Worm (Caenorhabditis elegans) whole organism, late embryonic: ENCODE results near the gene srx-80.

Experiments
- T23F11.4 ChIP-seq: fragments of 200-800 bp; sonication (Bioruptor generic); optimal IDR thresholded peaks from 2 replicates; lab custom pipeline; 2018; ENCODE audit warnings: mild to moderate bottlenecking, missing genetic modification characterization, missing compliant biosample characterization
- ahr-1 ChIP-seq: sonication (generic microtip); optimal IDR thresholded peaks from 2 replicates; lab custom pipeline; 2016; ENCODE audit warnings: missing genetic modification characterization, missing compliant biosample characterization
- ama-1 ChIP-seq: fragments of 150-350 bp; optimal IDR thresholded peaks from 2 replicates; lab custom pipeline; 2014
- ceh-18 ChIP-seq: sonication (generic microtip); optimal IDR thresholded peaks from 2 replicates; lab custom pipeline; 2016; ENCODE audit warnings: missing genetic modification characterization, missing compliant biosample characterization
- ceh-22 ChIP-seq: sonication (generic microtip); optimal IDR thresholded peaks from 2 replicates; lab custom pipeline; 2017; ENCODE audit warnings: missing biosample characterization, missing genetic modification characterization
- ceh-24 ChIP-seq: sonication (generic microtip); optimal IDR thresholded peaks from 2 replicates; lab custom pipeline; 2016; ENCODE audit warnings: mild to moderate bottlenecking, missing genetic modification characterization, missing compliant biosample characterization
- ceh-30 ChIP-seq: fragments of 150-350 bp; optimal IDR thresholded peaks from 2 replicates; lab custom pipeline; 2014; ENCODE audit warnings: missing biosample characterization, missing genetic modification characterization
- ceh-48 ChIP-seq: sonication (generic microtip); optimal IDR thresholded peaks from 2 replicates; lab custom pipeline; 2016; ENCODE audit warnings: missing genetic modification characterization, inconsistent platforms, missing compliant biosample characterization
- ceh-6 ChIP-seq: fragments of 200-800 bp; sonication (Bioruptor generic); optimal IDR thresholded peaks from 2 replicates; lab custom pipeline; 2018; ENCODE audit warnings: mild to moderate bottlenecking, missing genetic modification characterization, missing compliant biosample characterization
- ceh-9 ChIP-seq: sonication (generic microtip); optimal IDR thresholded peaks from 2 replicates; lab custom pipeline; 2016; ENCODE audit warnings: mild to moderate bottlenecking, missing genetic modification characterization, inconsistent platforms, missing compliant biosample characterization
- dmd-4 ChIP-seq: sonication (generic microtip); optimal IDR thresholded peaks from 2 replicates; lab custom pipeline; 2016; ENCODE audit warnings: borderline replicate concordance, missing genetic modification characterization, missing compliant biosample characterization
- dve-1 ChIP-seq: sonication (generic microtip); optimal IDR thresholded peaks from 2 replicates; lab custom pipeline; 2017; ENCODE audit warnings: antibody characterized with exemption, mild to moderate bottlenecking, missing genetic modification characterization, missing compliant biosample characterization
- fax-1 ChIP-seq: sonication (generic microtip); optimal IDR thresholded peaks from 2 replicates; lab custom pipeline; 2016; ENCODE audit warnings: missing genotype, missing genetic modification characterization, missing compliant biosample characterization
- gmeb-2 ChIP-seq: sonication (generic microtip); optimal IDR thresholded peaks from 2 replicates; lab custom pipeline; 2016; ENCODE audit warnings: missing genetic modification characterization, inconsistent platforms, missing compliant biosample characterization
- hlh-13 ChIP-seq: fragments of 200-800 bp; sonication (Bioruptor generic); optimal IDR thresholded peaks from 2 replicates; lab custom pipeline; 2018; ENCODE audit warnings: mild to moderate bottlenecking, missing genetic modification characterization, missing compliant biosample characterization
- hlh-15 ChIP-seq: sonication (generic microtip); optimal IDR thresholded peaks from 2 replicates; lab custom pipeline; 2016; ENCODE audit warnings: missing genetic modification characterization, missing compliant biosample characterization
- hlh-6 ChIP-seq: sonication (generic microtip); optimal IDR thresholded peaks from 2 replicates; lab custom pipeline; 2016; ENCODE audit warnings: missing genotype, missing genetic modification characterization, missing compliant biosample characterization
- hlh-8 ChIP-seq: sonication (generic microtip); optimal IDR thresholded peaks from 2 replicates; lab custom pipeline; 2016; ENCODE audit warnings: missing genotype, missing genetic modification characterization, missing compliant biosample characterization
- lim-6 ChIP-seq: sonication (generic microtip); optimal IDR thresholded peaks from 2 replicates; lab custom pipeline; 2016; ENCODE audit warnings: missing genetic modification characterization, missing compliant biosample characterization
- lin-11 ChIP-seq: fragments of 200-800 bp; sonication (Bioruptor generic); optimal IDR thresholded peaks from 2 replicates; lab custom pipeline; 2018; ENCODE audit warnings: mild to moderate bottlenecking, missing genetic modification characterization, missing compliant biosample characterization
- madf-2 ChIP-seq: sonication (generic microtip); optimal IDR thresholded peaks from 2 replicates; lab custom pipeline; 2017; ENCODE audit warnings: missing genetic modification characterization, missing compliant biosample characterization
- nfya-1 ChIP-seq: sonication (generic microtip); optimal IDR thresholded peaks from 2 replicates; lab custom pipeline; 2017; ENCODE audit warnings: missing genetic modification characterization, mild to moderate bottlenecking, missing compliant biosample characterization, antibody characterized with exemption, moderate library complexity
- nhr-11 ChIP-seq: fragments of 150-350 bp; optimal IDR thresholded peaks from 2 replicates; lab custom pipeline; 2014; ENCODE audit warnings: missing biosample characterization, missing genetic modification characterization
- npax-4 ChIP-seq: sonication (generic microtip); optimal IDR thresholded peaks from 2 replicates; lab custom pipeline; 2016; ENCODE audit warnings: missing genetic modification characterization, missing compliant biosample characterization
- pag-3 ChIP-seq: sonication (generic microtip); optimal IDR thresholded peaks from 2 replicates; lab custom pipeline; 2016; ENCODE audit warnings: missing compliant biosample characterization, missing genetic modification characterization, borderline replicate concordance
- pat-9 ChIP-seq: fragments of 200-800 bp; sonication (Bioruptor generic); optimal IDR thresholded peaks from 2 replicates; lab custom pipeline; 2018; ENCODE audit warnings: mild to moderate bottlenecking, missing genetic modification characterization, moderate library complexity, missing compliant biosample characterization
- pax-1 ChIP-seq: fragments of 150-350 bp; optimal IDR thresholded peaks from 2 replicates; lab custom pipeline; 2014; ENCODE audit warnings: missing biosample characterization, missing genetic modification characterization
- pha-2 ChIP-seq: sonication (generic microtip); optimal IDR thresholded peaks from 2 replicates; lab custom pipeline; 2017; ENCODE audit warnings: mild to moderate bottlenecking, missing genetic modification characterization, missing compliant biosample characterization
- pha-4 ChIP-seq: fragments of 150-350 bp; optimal IDR thresholded peaks from 2 replicates; lab custom pipeline; 2018; ENCODE audit warnings: missing biosample characterization, missing genetic modification reagents, missing genetic modification characterization
- pqm-1 ChIP-seq: sonication (generic microtip); optimal IDR thresholded peaks from 2 replicates; lab custom pipeline; 2016; ENCODE audit warnings: missing genetic modification characterization, missing compliant biosample characterization
- rnt-1 ChIP-seq: sonication (generic microtip); optimal IDR thresholded peaks from 2 replicates; lab custom pipeline; 2016; ENCODE audit warnings: missing genetic modification characterization, missing compliant biosample characterization
- sox-2 ChIP-seq: fragments of 200-800 bp; sonication (Bioruptor generic); IDR thresholded peaks from 2 replicates; pipeline ENCODE4 v1.3.6; 2022; ENCODE audit warnings: missing genetic modification reagents, missing genetic modification characterization, missing compliant biosample characterization
- tbx-7 ChIP-seq: sonication (generic microtip); optimal IDR thresholded peaks from 2 replicates; lab custom pipeline; 2016; ENCODE audit warnings: missing genotype, missing genetic modification characterization, missing compliant biosample characterization
- unc-3 ChIP-seq, 2 experiments: fragments of 200-800 bp in 1 of 2; sonication (Bioruptor generic) in 1 of 2; sonication (generic microtip) in 1 of 2; conservative IDR thresholded peaks in 1 of 2; optimal IDR thresholded peaks in 1 of 2; 2 replicates each; pipeline versions ENCODE4 v1.3.6 to Lab custom; 2016 to 2022; ENCODE audit warnings: missing compliant biosample characterization in 2 of 2, missing genetic modification characterization in 2 of 2, missing genetic modification reagents in 1 of 2
- unc-42 ChIP-seq: sonication (generic microtip); optimal IDR thresholded peaks from 2 replicates; lab custom pipeline; 2016; ENCODE audit warnings: missing genotype, missing genetic modification characterization, missing compliant biosample characterization

The srx-80 gene

DNA sequence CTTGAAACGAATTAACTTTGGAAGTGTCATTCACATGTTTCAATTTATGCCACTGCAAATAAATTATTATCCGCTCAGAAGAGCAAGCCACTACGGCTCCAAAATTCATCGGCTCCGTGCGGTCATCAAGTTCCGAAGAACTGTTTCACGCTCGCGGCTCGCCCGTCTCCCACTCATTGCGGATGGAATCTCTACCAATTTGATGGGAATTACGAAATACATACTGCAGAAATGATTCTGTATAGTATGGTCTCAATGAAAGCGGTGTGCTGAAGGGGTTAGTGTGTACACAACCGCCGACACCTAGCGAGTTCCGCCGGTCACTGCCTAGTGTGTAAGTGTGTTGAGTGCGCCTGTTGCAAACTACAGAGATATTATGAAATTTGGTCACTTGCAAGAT, 8.4 kb upstream of the srx-80 start:
- peak; percentile 1 for TF ChIP-seq ama-1 (lab: Kevin White, UChicago)
- TF ChIP-seq nhr-11 (tag; lab: Kevin White, UChicago): no peak
- TF ChIP-seq T23F11.4 (GFP tag; lab: Kevin White, UChicago): no peak
- TF ChIP-seq sox-2: no peak
- no peak for TF ChIP-seq pax-1
- no peak for TF ChIP-seq pag-3 (tag; lab: Kevin White, UChicago)
- no peak for TF ChIP-seq tbx-7 (tag; lab: Kevin White, UChicago)

DNA sequence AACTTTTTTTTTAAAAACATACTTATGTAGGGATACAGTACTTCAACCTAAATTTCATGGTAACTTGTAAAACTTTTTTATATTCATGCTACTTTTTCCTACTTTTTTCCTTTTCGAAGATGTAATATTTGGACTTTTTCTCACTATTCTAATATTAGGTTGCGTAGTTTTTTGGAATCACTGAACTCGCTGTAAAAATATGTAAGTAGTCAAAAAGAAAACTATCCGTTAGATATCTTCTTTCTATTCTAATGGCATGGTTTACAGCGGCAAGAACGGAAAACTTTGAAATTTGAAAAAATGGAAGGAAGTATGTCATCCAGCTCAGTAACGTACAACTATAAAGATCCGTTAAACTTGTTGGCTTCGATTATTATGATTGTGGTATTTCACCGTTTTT, 4.1 kb upstream of the srx-80 start, which contains the start of gene srx-82:
Gene srx-82, plus strand, starts transcription at position 301 of the 400 bp plus-strand sequence.
- no peak for TF ChIP-seq T23F11.4 (GFP tag; lab: Kevin White, UChicago)
- no peak for TF ChIP-seq hlh-15 (tag; lab: Kevin White, UChicago)
- no peak for TF ChIP-seq pha-2 (tag; lab: Kevin White, UChicago)
- TF ChIP-seq pqm-1 (tag; lab: Kevin White, UChicago): no peak
- no peak for TF ChIP-seq ceh-24 (tag; lab: Kevin White, UChicago)
- TF ChIP-seq ceh-48: no peak
- no peak for TF ChIP-seq pat-9 (tag; lab: Kevin White, UChicago)
- no peak for TF ChIP-seq lim-6 (tag; lab: Kevin White, UChicago)
- no peak for TF ChIP-seq unc-42 (tag; lab: Kevin White, UChicago)
- TF ChIP-seq ceh-18 (tag; lab: Kevin White, UChicago): no peak
- no peak for TF ChIP-seq dmd-4
- TF ChIP-seq rnt-1 (tag; lab: Kevin White, UChicago): no peak
- no peak for TF ChIP-seq ceh-30 (tag; lab: Kevin White, UChicago)
- TF ChIP-seq, all 69 proteins: peak for 0

DNA sequence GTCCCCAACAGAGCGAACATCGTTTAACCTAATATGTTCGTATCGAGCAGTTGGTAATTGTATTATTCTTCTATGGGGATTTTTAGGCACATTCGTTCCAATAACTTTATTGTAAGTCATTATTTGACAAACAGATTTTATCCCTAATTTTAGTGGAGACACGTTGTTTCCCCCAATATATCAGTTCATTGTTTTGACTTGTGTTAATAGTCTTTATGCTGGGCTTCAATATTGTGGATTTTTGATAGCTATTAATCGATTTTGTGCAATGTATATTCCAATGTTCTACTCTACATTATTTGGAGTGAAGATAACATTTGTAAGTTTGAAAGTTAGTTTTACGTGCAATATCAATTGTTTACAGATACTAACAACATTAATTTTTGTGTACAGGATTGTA, 361 bp downstream of the srx-80 start:
- TF ChIP-seq fax-1 (no peak), gmeb-2 (no peak), ceh-22 (tag; lab: Kevin White, UChicago) (no peak), lin-11 (no peak), ceh-24 (tag; lab: Kevin White, UChicago) (no peak), ahr-1 (no peak), madf-2 (tag; lab: Kevin White, UChicago) (no peak), pha-4 (tag; lab: Kevin White, UChicago) (no peak), ceh-30 (tag; lab: Kevin White, UChicago) (no peak)

DNA sequence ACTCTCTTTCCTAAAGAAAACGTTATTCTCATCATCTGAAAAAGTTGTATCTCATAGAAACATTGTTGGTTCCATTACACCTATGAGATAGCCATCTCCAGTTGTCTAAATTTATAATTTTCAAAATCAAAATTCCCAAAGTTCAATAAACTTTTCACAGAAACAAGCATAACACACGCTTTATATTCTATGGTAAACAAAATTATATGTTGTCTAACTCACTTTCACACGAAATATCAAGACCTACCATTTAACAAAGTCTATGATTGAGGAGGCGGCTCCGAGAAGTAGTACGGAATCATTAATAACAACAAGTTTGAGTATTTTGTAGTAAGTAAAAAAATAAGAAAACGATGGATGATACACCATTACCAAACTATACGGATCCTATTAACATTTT, 5.3 kb downstream of the srx-80 start, which contains the start of gene srx-84:
Gene srx-84, plus strand, starts transcription at position 301 of the 400 bp plus-strand sequence.
- TF ChIP-seq ceh-6 (GFP tag; lab: Kevin White, UChicago): no peak
- no peak for TF ChIP-seq npax-4

DNA sequence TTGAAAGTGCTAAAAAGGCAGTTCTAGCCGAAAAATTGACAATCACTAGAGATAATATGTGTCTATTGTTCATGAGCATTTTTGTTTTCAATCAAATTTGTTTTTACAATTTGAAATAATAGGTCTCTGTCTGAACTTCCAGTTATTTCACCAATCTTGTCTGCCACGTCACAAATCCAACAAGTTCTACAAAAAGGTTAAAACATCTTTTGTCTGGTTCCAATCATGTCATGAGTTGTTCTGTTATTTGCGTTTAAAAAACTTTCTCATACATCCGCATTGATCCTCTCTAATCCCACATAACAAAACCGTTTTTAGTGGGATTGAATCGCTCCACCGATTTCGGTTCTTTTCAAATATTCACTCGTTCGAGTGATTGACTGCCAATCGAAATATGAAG, 7.3 kb downstream of the srx-80 start, which contains the start of gene F35B12.9:
Gene F35B12.9, plus strand, starts transcription at position 372 of the 400 bp plus-strand sequence.
- no peak for TF ChIP-seq hlh-15 (tag; lab: Kevin White, UChicago)
- no peak for TF ChIP-seq ceh-6 (GFP tag; lab: Kevin White, UChicago)
- no peak for TF ChIP-seq unc-3 (GFP tag; conservative IDR thresholded peaks at IDR 0.05; lab: Robert Waterston, UW)
- TF ChIP-seq unc-3 (tag; optimal IDR thresholded peaks at IDR 0.05; lab: Kevin White, UChicago): no peak
- TF ChIP-seq hlh-8: no peak
- TF ChIP-seq hlh-13 (GFP tag; lab: Kevin White, UChicago): no peak
- TF ChIP-seq ceh-9 (tag; lab: Kevin White, UChicago): no peak
- no peak for TF ChIP-seq hlh-6 (tag; lab: Kevin White, UChicago)
- no peak for TF ChIP-seq nfya-1
- no peak for TF ChIP-seq dve-1 (tag; lab: Kevin White, UChicago)
